Worm (Caenorhabditis elegans) whole organism, late embryonic: ENCODE measurements around the gene T14G11.1.

ENCODE experiments used
- K02D7.2 ChIP-seq: sonication (generic microtip); optimal IDR thresholded peaks from 2 replicates; lab custom pipeline; 2017; ENCODE audit warnings: mild to moderate bottlenecking, missing genetic modification characterization, missing compliant biosample characterization
- K09A11.1 ChIP-seq: sonication (generic microtip); optimal IDR thresholded peaks from 2 replicates; lab custom pipeline; 2017; ENCODE audit warnings: antibody characterized with exemption, mild to moderate bottlenecking, missing genetic modification characterization, missing compliant biosample characterization; ENCODE audit not compliant: insufficient read depth
- Y22D7AL.16 ChIP-seq: sonication (generic microtip); optimal IDR thresholded peaks from 2 replicates; lab custom pipeline; 2016; ENCODE audit warnings: missing genetic modification characterization, missing compliant biosample characterization
- ama-1 ChIP-seq: fragments of 150-350 bp; optimal IDR thresholded peaks from 2 replicates; lab custom pipeline; 2014
- ceh-2 ChIP-seq: sonication (generic microtip); optimal IDR thresholded peaks from 2 replicates; lab custom pipeline; 2016; ENCODE audit warnings: missing genotype, missing genetic modification characterization, missing compliant biosample characterization
- ceh-22 ChIP-seq: sonication (generic microtip); optimal IDR thresholded peaks from 2 replicates; lab custom pipeline; 2017; ENCODE audit warnings: missing biosample characterization, missing genetic modification characterization
- ceh-30 ChIP-seq: fragments of 150-350 bp; optimal IDR thresholded peaks from 2 replicates; lab custom pipeline; 2014; ENCODE audit warnings: missing biosample characterization, missing genetic modification characterization
- ceh-34 ChIP-seq: sonication (generic microtip); optimal IDR thresholded peaks from 2 replicates; lab custom pipeline; 2016; ENCODE audit warnings: mild to moderate bottlenecking, missing genetic modification characterization, missing compliant biosample characterization
- ceh-45 ChIP-seq: fragments of 200-800 bp; sonication (Bioruptor generic); IDR thresholded peaks from 2 replicates; pipeline ENCODE4 v1.3.6; 2022; ENCODE audit warnings: missing genetic modification reagents, missing genetic modification characterization, missing compliant biosample characterization
- ceh-48 ChIP-seq: sonication (generic microtip); optimal IDR thresholded peaks from 2 replicates; lab custom pipeline; 2016; ENCODE audit warnings: missing genetic modification characterization, inconsistent platforms, missing compliant biosample characterization
- ceh-6 ChIP-seq: fragments of 200-800 bp; sonication (Bioruptor generic); optimal IDR thresholded peaks from 2 replicates; lab custom pipeline; 2018; ENCODE audit warnings: mild to moderate bottlenecking, missing genetic modification characterization, missing compliant biosample characterization
- ceh-9 ChIP-seq: sonication (generic microtip); optimal IDR thresholded peaks from 2 replicates; lab custom pipeline; 2016; ENCODE audit warnings: mild to moderate bottlenecking, missing genetic modification characterization, inconsistent platforms, missing compliant biosample characterization
- che-1 ChIP-seq: sonication (generic microtip); optimal IDR thresholded peaks from 2 replicates; lab custom pipeline; 2016; ENCODE audit warnings: mild to moderate bottlenecking, missing genetic modification characterization, missing compliant biosample characterization
- dmd-4 ChIP-seq: sonication (generic microtip); optimal IDR thresholded peaks from 2 replicates; lab custom pipeline; 2016; ENCODE audit warnings: borderline replicate concordance, missing genetic modification characterization, missing compliant biosample characterization
- elt-4 ChIP-seq: sonication (generic microtip); optimal IDR thresholded peaks from 2 replicates; lab custom pipeline; 2016; ENCODE audit warnings: missing genetic modification characterization, missing compliant biosample characterization
- ets-4 ChIP-seq: sonication (generic microtip); optimal IDR thresholded peaks from 2 replicates; lab custom pipeline; 2016; ENCODE audit warnings: missing genetic modification characterization, missing compliant biosample characterization
- eyg-1 ChIP-seq: sonication (generic microtip); optimal IDR thresholded peaks from 2 replicates; lab custom pipeline; 2016; ENCODE audit warnings: missing genotype, missing genetic modification characterization, missing compliant biosample characterization
- fax-1 ChIP-seq: sonication (generic microtip); optimal IDR thresholded peaks from 2 replicates; lab custom pipeline; 2016; ENCODE audit warnings: missing genotype, missing genetic modification characterization, missing compliant biosample characterization
- hlh-13 ChIP-seq: fragments of 200-800 bp; sonication (Bioruptor generic); optimal IDR thresholded peaks from 2 replicates; lab custom pipeline; 2018; ENCODE audit warnings: mild to moderate bottlenecking, missing genetic modification characterization, missing compliant biosample characterization
- hlh-30 ChIP-seq: sonication (generic microtip); optimal IDR thresholded peaks from 2 replicates; lab custom pipeline; 2017; ENCODE audit warnings: antibody characterized with exemption, missing genetic modification characterization, missing compliant biosample characterization; ENCODE audit not compliant: insufficient read depth
- hlh-6 ChIP-seq: sonication (generic microtip); optimal IDR thresholded peaks from 2 replicates; lab custom pipeline; 2016; ENCODE audit warnings: missing genotype, missing genetic modification characterization, missing compliant biosample characterization
- hlh-8 ChIP-seq: sonication (generic microtip); optimal IDR thresholded peaks from 2 replicates; lab custom pipeline; 2016; ENCODE audit warnings: missing genotype, missing genetic modification characterization, missing compliant biosample characterization
- lim-6 ChIP-seq: sonication (generic microtip); optimal IDR thresholded peaks from 2 replicates; lab custom pipeline; 2016; ENCODE audit warnings: missing genetic modification characterization, missing compliant biosample characterization
- lin-11 ChIP-seq: fragments of 200-800 bp; sonication (Bioruptor generic); optimal IDR thresholded peaks from 2 replicates; lab custom pipeline; 2018; ENCODE audit warnings: mild to moderate bottlenecking, missing genetic modification characterization, missing compliant biosample characterization
- mec-3 ChIP-seq: sonication (generic microtip); optimal IDR thresholded peaks from 2 replicates; lab custom pipeline; 2016; ENCODE audit warnings: borderline replicate concordance, missing genetic modification characterization, missing compliant biosample characterization
- nfya-1 ChIP-seq: sonication (generic microtip); optimal IDR thresholded peaks from 2 replicates; lab custom pipeline; 2017; ENCODE audit warnings: missing genetic modification characterization, mild to moderate bottlenecking, missing compliant biosample characterization, antibody characterized with exemption, moderate library complexity
- nhr-11 ChIP-seq: fragments of 150-350 bp; optimal IDR thresholded peaks from 2 replicates; lab custom pipeline; 2014; ENCODE audit warnings: missing biosample characterization, missing genetic modification characterization
- pag-3 ChIP-seq: sonication (generic microtip); optimal IDR thresholded peaks from 2 replicates; lab custom pipeline; 2016; ENCODE audit warnings: missing compliant biosample characterization, missing genetic modification characterization, borderline replicate concordance
- pat-9 ChIP-seq: fragments of 200-800 bp; sonication (Bioruptor generic); optimal IDR thresholded peaks from 2 replicates; lab custom pipeline; 2018; ENCODE audit warnings: mild to moderate bottlenecking, missing genetic modification characterization, moderate library complexity, missing compliant biosample characterization
- pros-1 ChIP-seq: fragments of 150-350 bp; optimal IDR thresholded peaks from 2 replicates; lab custom pipeline; 2014; ENCODE audit warnings: missing biosample characterization, missing genetic modification reagents, missing genetic modification characterization
- sdc-2 ChIP-seq: sonication (generic microtip); optimal IDR thresholded peaks from 2 replicates; lab custom pipeline; 2016; ENCODE audit warnings: missing genotype, missing genetic modification characterization, missing compliant biosample characterization
- sox-4 ChIP-seq: sonication (generic microtip); optimal IDR thresholded peaks from 2 replicates; lab custom pipeline; 2017; ENCODE audit warnings: mild to moderate bottlenecking, missing genetic modification characterization, inconsistent platforms, missing compliant biosample characterization
- syd-9 ChIP-seq: sonication (generic microtip); optimal IDR thresholded peaks from 2 replicates; lab custom pipeline; 2016; ENCODE audit warnings: mild to moderate bottlenecking, missing genetic modification characterization, moderate library complexity, missing compliant biosample characterization
- tbx-2 ChIP-seq: sonication (generic microtip); optimal IDR thresholded peaks from 2 replicates; lab custom pipeline; 2016; ENCODE audit warnings: missing genetic modification characterization, missing compliant biosample characterization
- tbx-7 ChIP-seq: sonication (generic microtip); optimal IDR thresholded peaks from 2 replicates; lab custom pipeline; 2016; ENCODE audit warnings: missing genotype, missing genetic modification characterization, missing compliant biosample characterization
- ttx-3 ChIP-seq: sonication (generic microtip); optimal IDR thresholded peaks from 2 replicates; lab custom pipeline; 2016; ENCODE audit warnings: missing genetic modification reagents, missing genetic modification characterization, missing compliant biosample characterization
- unc-3 ChIP-seq, 2 experiments: fragments of 200-800 bp in 1 of 2; sonication (Bioruptor generic) in 1 of 2; sonication (generic microtip) in 1 of 2; conservative IDR thresholded peaks in 1 of 2; optimal IDR thresholded peaks in 1 of 2; 2 replicates each; pipeline versions ENCODE4 v1.3.6 to Lab custom; 2016 to 2022; ENCODE audit warnings: missing compliant biosample characterization in 2 of 2, missing genetic modification characterization in 2 of 2, missing genetic modification reagents in 1 of 2
- unc-42 ChIP-seq: sonication (generic microtip); optimal IDR thresholded peaks from 2 replicates; lab custom pipeline; 2016; ENCODE audit warnings: missing genotype, missing genetic modification characterization, missing compliant biosample characterization
- unc-55 ChIP-seq: sonication (generic microtip); optimal IDR thresholded peaks from 2 replicates; lab custom pipeline; 2017; ENCODE audit warnings: missing biosample characterization, missing genetic modification reagents, missing genetic modification characterization
- unc-86 ChIP-seq: sonication (generic microtip); optimal IDR thresholded peaks from 2 replicates; lab custom pipeline; 2016; ENCODE audit warnings: missing genetic modification characterization, missing compliant biosample characterization

T14G11.1 gene

ce11 chrX:2664273-2664672 is 24.5 kb upstream of the T14G11.1 start, which contains the start of gene F54G2.1:
Gene F54G2.1, minus strand, starts transcription at chrX:2664373.
- TF ChIP-seq lin-11 (tag; lab: Kevin White, UChicago), result no peak
- TF ChIP-seq fax-1 (tag; lab: Kevin White, UChicago), result no peak
- TF ChIP-seq ceh-30 (tag; lab: Kevin White, UChicago), result no peak
- TF ChIP-seq hlh-6 (tag; lab: Kevin White, UChicago), result no peak
- no peak for TF ChIP-seq unc-42
- no peak for TF ChIP-seq syd-9
- no peak for TF ChIP-seq eyg-1 (tag; lab: Kevin White, UChicago)
- no peak for TF ChIP-seq tbx-7 (tag; lab: Kevin White, UChicago)
- TF ChIP-seq ceh-22 (tag; lab: Kevin White, UChicago), result no peak
- no peak for TF ChIP-seq ets-4 (tag; lab: Kevin White, UChicago)
- TF ChIP-seq sox-4, result no peak
- no peak for TF ChIP-seq che-1 (tag; lab: Kevin White, UChicago)
- TF ChIP-seq lim-6 (tag; lab: Kevin White, UChicago), result no peak
- no peak for TF ChIP-seq ceh-9 (tag; lab: Kevin White, UChicago)
- TF ChIP-seq hlh-13 (GFP tag; lab: Kevin White, UChicago), result no peak
- TF ChIP-seq ttx-3 (tag; lab: Kevin White, UChicago), result no peak
- TF ChIP-seq ceh-48 (tag; lab: Kevin White, UChicago), result no peak

DNA sequence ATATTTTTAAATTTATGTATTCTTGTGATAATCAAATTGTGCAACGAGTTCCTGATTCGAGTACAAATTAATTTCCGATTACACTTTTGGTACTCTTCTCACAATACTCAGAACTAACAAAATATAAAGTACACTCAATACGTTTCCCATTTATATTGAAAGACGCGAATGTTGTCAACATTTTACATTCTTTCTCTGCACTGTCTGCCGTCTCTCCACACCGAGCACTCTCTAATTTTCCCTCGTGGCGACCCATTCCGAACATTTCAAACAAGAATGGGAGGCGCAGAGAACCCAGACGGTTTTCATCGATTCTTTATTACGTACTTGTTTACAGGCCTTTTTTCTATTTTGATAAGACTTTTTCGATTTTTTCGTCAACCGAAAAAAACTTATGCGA is 21.0 kb upstream of the T14G11.1 start, which contains the start of gene C09B7.2:
Gene C09B7.2, plus strand, starts transcription at position 349 of the 400 bp plus-strand sequence.
- peak; percentile 9 for TF ChIP-seq unc-42
- no peak for TF ChIP-seq ceh-34 (tag; lab: Kevin White, UChicago)
- TF ChIP-seq nfya-1 (tag; lab: Kevin White, UChicago), result peak; percentile 54
- TF ChIP-seq K02D7.2 (tag; lab: Kevin White, UChicago), result no peak
- TF ChIP-seq syd-9, result no peak
- TF ChIP-seq hlh-13 (GFP tag; lab: Kevin White, UChicago), result no peak
- TF ChIP-seq che-1 (tag; lab: Kevin White, UChicago), result no peak
- TF ChIP-seq dmd-4 (tag; lab: Kevin White, UChicago), result no peak
- TF ChIP-seq ceh-45 (GFP tag; lab: Robert Waterston, UW), result no peak
- no peak for TF ChIP-seq unc-3 (GFP tag; conservative IDR thresholded peaks at IDR 0.05; lab: Robert Waterston, UW)
- no peak for TF ChIP-seq unc-3 (tag; optimal IDR thresholded peaks at IDR 0.05; lab: Kevin White, UChicago)
- TF ChIP-seq hlh-30 (tag; lab: Kevin White, UChicago), result peak; percentile 43
- no peak for TF ChIP-seq unc-86
- TF ChIP-seq ceh-2, result no peak
- TF ChIP-seq pros-1 (tag; lab: Kevin White, UChicago), result no peak
- TF ChIP-seq unc-55, result peak; percentile 56
- no peak for TF ChIP-seq Y22D7AL.16
- TF ChIP-seq pat-9 (tag; lab: Kevin White, UChicago), result no peak
- no peak for TF ChIP-seq mec-3 (tag; lab: Kevin White, UChicago)
- no peak for TF ChIP-seq ceh-6 (GFP tag; lab: Kevin White, UChicago)
- TF ChIP-seq ama-1 (lab: Kevin White, UChicago), result no peak
- no peak for TF ChIP-seq sdc-2 (tag; lab: Kevin White, UChicago)
- no peak for TF ChIP-seq K09A11.1 (tag; lab: Kevin White, UChicago)
- TF ChIP-seq lin-11 (tag; lab: Kevin White, UChicago), result no peak
- no peak for TF ChIP-seq hlh-8 (tag; lab: Kevin White, UChicago)
- no peak for TF ChIP-seq nhr-11 (tag; lab: Kevin White, UChicago)
- TF ChIP-seq tbx-2 (tag; lab: Kevin White, UChicago), result no peak
- TF ChIP-seq ceh-48 (tag; lab: Kevin White, UChicago), result peak; percentile 41
- TF ChIP-seq pag-3, result no peak
- no peak for TF ChIP-seq elt-4
